Fruit fly (Drosophila melanogaster) Kc167 (cell line): ENCODE data around the gene CG3679.

Experiments used
- Myc ChIP-seq: fragments of >200 bp; optimal IDR thresholded peaks from 2 replicates; lab custom pipeline; 2017; ENCODE audit warnings: missing external identifiers
- Sin3A ChIP-seq: fragments of >200 bp; optimal IDR thresholded peaks from 2 replicates; lab custom pipeline; 2018; ENCODE audit warnings: missing external identifiers
- h ChIP-seq: fragments of >200 bp; optimal IDR thresholded peaks from 3 replicates; lab custom pipeline; 2018; ENCODE audit warnings: missing external identifiers
- insv ChIP-seq: fragments of >200 bp; optimal IDR thresholded peaks from 3 replicates; lab custom pipeline; 2018; ENCODE audit warnings: missing external identifiers
- psq ChIP-seq: fragments of >200 bp; optimal IDR thresholded peaks from 2 replicates; lab custom pipeline; 2017; ENCODE audit warnings: missing external identifiers
- ttk ChIP-seq: sonication (Bioruptor generic); optimal IDR thresholded peaks from 2 replicates; lab custom pipeline; 2017; ENCODE audit warnings: missing external identifiers

CG3679 gene

DNA sequence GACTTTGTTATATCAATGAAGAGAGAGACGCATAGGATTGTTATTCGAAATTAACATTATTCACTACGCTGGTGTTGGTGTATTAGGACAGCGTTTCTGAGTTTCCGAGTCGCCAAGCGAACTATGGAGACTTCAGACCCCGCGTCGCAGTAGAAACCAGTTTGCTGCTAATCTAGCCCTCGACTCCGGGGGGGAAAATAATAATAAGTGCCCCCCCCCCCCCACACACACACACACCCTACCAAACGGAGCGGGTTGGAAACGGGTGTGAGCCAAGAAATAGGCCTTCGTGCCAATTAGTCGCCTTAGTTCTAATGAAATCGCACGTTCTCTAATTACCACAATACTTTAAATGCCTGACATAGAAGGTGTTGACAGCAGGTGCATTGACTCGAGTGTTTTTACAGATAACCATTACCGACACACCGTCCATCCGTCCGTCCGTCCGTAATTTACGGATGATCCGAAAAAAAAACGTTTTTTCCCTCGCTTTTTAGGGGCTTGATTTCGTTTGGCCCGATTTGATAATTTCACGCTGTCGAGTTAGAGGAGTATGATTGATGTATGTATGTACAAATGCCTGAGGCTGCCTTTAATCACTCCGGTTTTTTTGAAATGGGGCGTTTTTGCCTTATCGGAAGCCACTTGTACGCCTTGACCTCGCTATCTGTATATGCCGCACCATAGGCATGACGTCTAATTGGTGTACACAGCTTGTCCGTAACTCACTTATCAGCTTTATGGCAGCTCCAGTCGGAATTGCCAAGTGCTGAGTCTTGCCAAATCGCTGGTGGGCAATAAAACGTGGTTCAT lies 21.7 kb upstream of the CG3679 start:
- TF ChIP-seq Sin3A (lab: Kevin White, UChicago) (no peak), Myc (lab: Kevin White, UChicago) (no peak), psq (lab: Kevin White, UChicago) (no peak), ttk (lab: Kevin White, UChicago) (no peak), h (lab: Kevin White, UChicago) (no peak), insv (no peak)

DNA sequence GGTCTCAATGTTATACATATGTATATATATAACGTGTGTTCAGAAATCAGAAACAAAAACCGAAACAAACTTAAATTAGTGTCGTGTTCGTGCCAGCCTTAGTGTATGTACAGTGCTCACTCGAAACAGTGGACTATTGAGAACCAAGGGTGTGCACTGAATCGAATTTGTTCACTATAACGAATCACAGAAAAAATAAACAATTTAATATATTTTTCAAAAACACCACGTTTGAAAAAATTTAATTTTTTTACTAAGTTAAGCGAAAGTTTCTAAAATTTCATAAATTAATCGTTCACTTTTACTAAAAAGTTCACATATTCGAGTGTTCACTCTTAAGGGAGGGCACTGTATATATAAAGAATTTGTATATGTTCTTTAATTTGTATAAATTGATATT lies 18.5 kb upstream of the CG3679 start:
- no peak for TF ChIP-seq psq (lab: Kevin White, UChicago)
- no peak for TF ChIP-seq Sin3A (lab: Kevin White, UChicago)
- TF ChIP-seq Myc (lab: Kevin White, UChicago): no peak
- TF ChIP-seq insv: no peak
- TF ChIP-seq h (lab: Kevin White, UChicago): no peak
- TF ChIP-seq ttk (lab: Kevin White, UChicago): no peak

DNA sequence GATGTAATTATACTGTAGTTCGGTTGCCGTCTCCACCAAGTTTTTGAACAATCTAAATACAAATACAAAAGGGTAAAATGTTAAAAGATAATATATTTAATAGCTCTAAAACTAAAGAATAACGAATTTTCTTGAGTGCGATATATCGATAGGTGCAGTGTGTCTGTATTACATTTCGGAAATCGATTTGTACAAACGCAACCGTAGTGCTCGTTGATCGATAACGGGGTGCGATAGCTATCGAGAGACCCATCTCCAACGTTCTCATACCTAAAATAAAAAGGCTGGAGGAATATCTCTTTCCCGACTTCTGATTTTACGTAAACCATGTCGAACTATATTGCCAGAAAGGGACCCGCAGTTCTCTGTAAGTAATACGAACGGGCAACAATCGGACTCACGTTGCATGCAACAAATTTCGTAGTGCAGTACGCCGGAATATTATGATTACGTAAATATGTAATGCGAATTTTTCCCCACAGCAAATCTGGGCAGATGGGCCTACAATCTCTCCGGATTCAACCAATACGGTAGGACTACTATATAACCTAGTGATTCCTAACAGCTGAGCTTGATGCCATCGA lies 17.5 kb upstream of the CG3679 start, which contains the start of gene UQCR-14:
UQCR-14 (plus strand) TSS at position 206 of the 584 bp plus-strand sequence.
- TF ChIP-seq Sin3A (lab: Kevin White, UChicago) (no peak), ttk (lab: Kevin White, UChicago) (no peak), insv (no peak), Myc (lab: Kevin White, UChicago) (no peak), h (lab: Kevin White, UChicago) (no peak), psq (lab: Kevin White, UChicago) (no peak)

DNA sequence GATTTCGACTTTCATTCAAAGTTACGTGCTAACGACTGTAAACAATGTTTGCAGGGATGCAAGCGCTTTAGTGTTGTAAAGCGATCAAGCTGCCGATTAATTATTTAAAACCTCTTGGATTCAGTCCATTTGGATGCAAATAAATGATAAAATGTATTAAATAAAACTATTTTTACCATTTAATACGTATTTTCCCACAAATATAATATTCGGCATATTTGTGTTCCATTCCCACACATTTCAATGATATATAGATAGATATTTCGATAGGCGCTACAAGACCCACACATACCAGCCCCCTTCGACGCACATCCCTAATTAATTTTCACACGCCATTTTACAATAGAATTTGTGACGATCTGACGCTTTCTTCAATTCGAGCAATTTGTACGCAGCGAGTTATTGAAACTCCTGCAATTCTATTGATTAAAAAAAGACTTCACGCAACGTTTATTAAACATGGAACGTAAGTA lies 15.1 kb upstream of the CG3679 start, which contains the start of the genes CG32576 and caz:
CG32576 (minus strand) TSS at position 42 of the 473 bp plus-strand sequence.
caz (plus strand) TSS at position 319 of the 473 bp plus-strand sequence.
- TF ChIP-seq h (lab: Kevin White, UChicago) (no peak), Myc (lab: Kevin White, UChicago) (no peak), psq (lab: Kevin White, UChicago) (no peak), Sin3A (lab: Kevin White, UChicago) (no peak), ttk (lab: Kevin White, UChicago) (no peak), insv (no peak)

DNA sequence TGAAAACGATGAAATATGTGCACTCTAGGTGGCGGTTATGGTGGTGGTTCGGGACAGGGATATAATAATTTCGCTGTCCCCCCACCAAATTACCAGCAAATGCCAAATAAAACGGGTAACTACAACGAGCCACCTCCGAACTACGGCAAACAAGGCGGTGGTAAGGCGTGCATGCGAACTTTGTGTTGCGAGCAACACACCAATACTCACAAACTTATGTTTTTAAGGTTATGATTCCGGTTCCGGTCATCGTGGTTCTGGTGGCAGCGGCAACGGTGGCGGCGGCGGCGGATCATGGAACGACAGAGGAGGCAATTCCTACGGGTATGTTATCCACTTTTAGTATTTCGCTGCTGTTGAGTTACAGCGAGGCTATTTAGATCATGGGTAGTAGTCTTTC lies 14.7 kb upstream of the CG3679 start:
- TF ChIP-seq ttk (lab: Kevin White, UChicago) (no peak), Sin3A (lab: Kevin White, UChicago) (no peak), h (lab: Kevin White, UChicago) (no peak), insv (no peak), psq (lab: Kevin White, UChicago) (no peak), Myc (lab: Kevin White, UChicago) (no peak)

DNA sequence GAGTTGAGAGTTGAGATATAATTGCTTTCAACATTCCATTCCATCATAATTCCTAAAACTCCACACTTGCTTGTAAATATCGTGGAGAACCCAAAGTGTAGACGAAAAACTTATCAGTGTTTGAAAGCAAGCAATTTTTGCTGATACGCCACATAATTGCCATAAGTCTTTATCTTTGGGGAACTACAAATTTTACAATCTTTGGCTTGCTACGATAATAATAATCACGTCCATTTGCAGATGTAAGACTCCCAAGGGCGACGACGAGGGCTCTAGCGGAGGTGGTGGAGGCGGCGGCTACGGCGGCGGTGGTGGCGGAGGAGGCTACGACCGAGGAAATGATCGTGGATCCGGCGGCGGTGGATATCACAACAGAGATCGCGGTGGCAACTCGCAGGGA lies 11.0 kb upstream of the CG3679 start:
- TF ChIP-seq psq (lab: Kevin White, UChicago): no peak
- TF ChIP-seq Sin3A (lab: Kevin White, UChicago): no peak
- no peak for TF ChIP-seq h (lab: Kevin White, UChicago)
- TF ChIP-seq Myc (lab: Kevin White, UChicago): no peak
- TF ChIP-seq insv: no peak
- no peak for TF ChIP-seq ttk (lab: Kevin White, UChicago)

DNA sequence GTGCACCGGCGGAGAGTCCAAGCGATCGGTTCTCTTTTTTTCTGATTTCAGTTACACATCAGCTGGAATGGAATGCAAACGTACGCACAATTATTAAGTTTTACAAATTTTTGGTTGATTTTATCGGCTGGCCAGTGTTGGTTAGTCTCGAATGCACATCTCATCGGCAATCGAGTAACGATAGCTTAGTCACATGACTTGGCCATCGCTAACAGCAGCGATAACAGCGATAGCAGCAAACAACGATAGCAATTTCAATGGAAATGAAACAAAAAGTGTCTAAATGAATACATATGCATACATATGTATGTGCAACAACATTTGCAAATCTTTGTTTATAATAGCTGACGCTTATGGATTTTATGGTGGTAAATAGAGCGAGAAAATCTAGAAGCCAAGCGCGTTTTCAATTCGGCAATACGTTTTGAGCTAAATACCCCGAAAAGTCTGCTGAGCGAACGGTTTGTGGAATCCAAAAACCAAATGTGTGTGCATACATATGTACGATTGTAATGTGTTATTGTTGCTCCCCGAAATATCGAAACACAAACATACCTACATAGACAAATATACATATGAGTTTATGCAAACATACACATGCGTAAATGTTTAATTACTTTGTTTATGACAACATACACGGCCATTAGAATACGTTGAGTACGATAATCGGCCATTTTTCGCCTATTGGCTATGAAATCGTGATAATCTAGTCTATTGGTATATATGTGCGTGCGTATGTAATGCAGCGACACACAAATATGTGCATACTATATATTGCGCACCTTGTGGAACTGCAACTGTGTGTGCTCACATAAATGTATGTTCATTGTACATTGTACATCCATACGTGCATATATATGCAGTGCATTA lies 7.0 kb upstream of the CG3679 start, which contains the start of gene CG3632:
CG3632 (plus strand) TSS at position 249 of the 870 bp plus-strand sequence.
- TF ChIP-seq Sin3A (lab: Kevin White, UChicago): no peak
- no peak for TF ChIP-seq Myc (lab: Kevin White, UChicago)
- no peak for TF ChIP-seq psq (lab: Kevin White, UChicago)
- no peak for TF ChIP-seq h (lab: Kevin White, UChicago)
- no peak for TF ChIP-seq insv
- TF ChIP-seq ttk (lab: Kevin White, UChicago): no peak

DNA sequence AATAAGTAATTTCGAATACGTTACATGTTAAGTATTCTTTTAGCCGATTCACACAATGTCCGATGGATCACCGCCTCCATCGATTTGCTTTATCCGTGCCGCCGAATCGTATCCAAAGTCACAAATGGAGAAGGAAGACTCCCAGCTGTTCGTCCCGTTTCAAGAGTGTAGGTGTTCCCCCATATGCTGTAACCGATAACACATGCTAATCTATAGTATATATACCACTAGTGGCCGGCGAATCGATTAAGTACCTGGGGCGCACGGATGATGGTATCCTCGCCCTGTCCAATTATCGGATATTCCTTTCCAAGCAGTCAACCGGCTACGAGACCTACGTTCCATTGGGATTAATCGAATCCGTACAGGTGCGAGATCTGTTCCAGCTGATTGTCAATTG lies 6.1 kb upstream of the CG3679 start, which contains the start of gene ERp44:
ERp44 (minus strand) TSS at position 101 of the 400 bp plus-strand sequence.
- TF ChIP-seq psq (lab: Kevin White, UChicago) (no peak), insv (no peak), ttk (lab: Kevin White, UChicago) (no peak), Myc (lab: Kevin White, UChicago) (no peak), Sin3A (lab: Kevin White, UChicago) (no peak), h (lab: Kevin White, UChicago) (no peak)

DNA sequence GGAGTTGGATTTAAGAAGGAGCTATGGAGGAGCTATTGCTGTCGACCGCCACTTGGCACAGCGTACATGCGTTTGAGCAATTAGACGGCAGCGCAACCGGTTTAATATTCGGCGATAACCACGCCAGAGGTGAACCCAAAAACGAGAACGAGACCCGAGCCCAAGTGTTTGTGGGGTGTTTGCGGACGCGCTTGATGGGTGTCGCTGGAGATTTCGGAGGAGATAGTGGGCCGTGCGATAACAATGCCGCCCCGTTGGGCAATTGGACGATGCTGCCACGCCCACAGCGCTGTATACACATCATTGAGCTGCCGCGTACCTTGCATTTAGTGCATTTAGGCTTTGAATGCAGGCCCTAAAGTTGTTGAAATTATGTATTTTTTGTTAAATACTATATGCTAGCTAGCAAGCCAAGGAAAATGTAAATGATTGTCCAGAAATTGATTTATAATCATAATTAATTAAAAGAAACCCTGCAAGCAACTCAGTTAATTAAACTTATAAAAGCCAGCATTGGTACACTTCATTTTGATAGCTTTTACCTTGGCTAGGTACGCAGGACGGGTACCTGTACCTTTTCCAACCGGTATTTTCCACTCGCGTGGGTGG lies 4.7 kb downstream of the CG3679 start, which contains the start of gene Had1:
Had1 (minus strand) TSS at position 358 of the 609 bp plus-strand sequence.
- TF ChIP-seq Sin3A (lab: Kevin White, UChicago): no peak
- TF ChIP-seq ttk (lab: Kevin White, UChicago): no peak
- no peak for TF ChIP-seq psq (lab: Kevin White, UChicago)
- TF ChIP-seq Myc (lab: Kevin White, UChicago): no peak
- TF ChIP-seq h (lab: Kevin White, UChicago): no peak

DNA sequence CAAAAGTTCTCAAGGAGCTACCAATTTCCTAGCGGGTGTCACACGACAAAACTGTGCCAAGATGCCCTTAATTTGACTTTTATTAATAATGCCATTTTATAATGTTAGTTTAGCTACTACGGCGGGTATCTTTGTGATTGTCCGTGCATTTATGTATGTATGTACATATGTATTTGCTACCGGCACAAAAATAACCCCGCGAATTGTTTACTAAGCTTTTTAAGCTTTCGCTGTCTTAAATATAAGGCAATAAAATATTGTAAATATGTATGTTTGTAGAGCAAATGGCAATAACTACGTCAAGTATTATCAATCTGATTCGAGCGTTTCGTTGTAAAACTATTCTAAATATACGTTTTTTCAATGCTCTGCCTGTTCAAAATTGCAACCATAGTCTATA lies 5.3 kb downstream of the CG3679 start:
- TF ChIP-seq psq (lab: Kevin White, UChicago) (no peak), h (lab: Kevin White, UChicago) (no peak), insv (no peak), Sin3A (lab: Kevin White, UChicago) (no peak), Myc (lab: Kevin White, UChicago) (no peak), ttk (lab: Kevin White, UChicago) (no peak)
